Worm (Caenorhabditis elegans) whole organism, L4 larva: ENCODE measurements around the gene nhr-26.

Source experiments
- arid-1 ChIP-seq: fragments of 200-800 bp; sonication (Bioruptor generic); conservative IDR thresholded peaks from 2 replicates; pipeline ENCODE4 v1.3.6; 2022; ENCODE audit warnings: missing genetic modification reagents, missing genetic modification characterization, missing compliant biosample characterization
- fkh-10 ChIP-seq: fragments of 150-350 bp; optimal IDR thresholded peaks from 2 replicates; lab custom pipeline; 2014; ENCODE audit warnings: missing biosample characterization, missing genetic modification reagents, missing genetic modification characterization

DNA sequence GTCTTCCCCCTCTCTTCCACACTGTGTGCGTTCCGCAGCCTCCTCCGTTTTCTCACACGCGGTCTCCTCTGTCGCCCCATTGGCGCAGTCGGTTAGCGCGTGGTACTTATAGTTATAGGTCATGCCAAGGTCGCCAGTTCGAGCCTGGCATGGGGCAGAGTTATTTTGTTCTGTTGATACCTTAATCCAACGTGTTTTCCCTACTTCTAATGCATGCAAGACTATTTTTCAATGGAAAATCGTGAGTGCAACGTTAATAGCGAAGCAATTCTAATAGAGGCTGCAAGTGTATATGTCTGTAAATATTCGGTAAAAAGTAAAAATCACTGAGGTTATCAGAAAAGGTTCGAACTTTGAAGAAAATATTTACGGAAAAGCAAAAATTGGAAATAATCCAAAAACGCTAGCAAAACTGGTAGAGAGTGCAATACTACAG, 39.2 kb downstream of the nhr-26 start:
- TF ChIP-seq arid-1 (GFP tag; lab: Robert Waterston, UW) (peak; percentile 71; the same call in 1 of the 2 replicates), fkh-10 (no peak)
